Worm (Caenorhabditis elegans) whole organism, L3 larva: ENCODE results near the gene nsy-7.

Experiments
- R02D3.7 ChIP-seq: fragments of 150-350 bp; optimal IDR thresholded peaks from 2 replicates; lab custom pipeline; 2014; ENCODE audit warnings: missing biosample characterization, missing genetic modification characterization
- ZK546.5 ChIP-seq: sonication (generic microtip); optimal IDR thresholded peaks from 2 replicates; lab custom pipeline; 2017; ENCODE audit warnings: missing biosample characterization, missing genetic modification characterization
- aly-2 ChIP-seq: fragments of 150-350 bp; optimal IDR thresholded peaks from 2 replicates; lab custom pipeline; 2014; ENCODE audit warnings: missing biosample characterization, missing genetic modification characterization
- ama-1 ChIP-seq: fragments of 150-350 bp; optimal IDR thresholded peaks from 2 replicates; lab custom pipeline; 2018
- ceh-16 ChIP-seq: sonication (generic microtip); optimal IDR thresholded peaks from 2 replicates; lab custom pipeline; 2017; ENCODE audit warnings: missing biosample characterization, missing genetic modification characterization
- ceh-28 ChIP-seq: fragments of 150-350 bp; optimal IDR thresholded peaks from 2 replicates; lab custom pipeline; 2014; ENCODE audit warnings: missing biosample characterization, missing genetic modification reagents, missing genetic modification characterization
- ceh-82 ChIP-seq: fragments of 150-350 bp; optimal IDR thresholded peaks from 2 replicates; lab custom pipeline; 2014; ENCODE audit warnings: missing biosample characterization, missing genetic modification characterization
- daf-12 ChIP-seq: fragments of 150-350 bp; optimal IDR thresholded peaks from 2 replicates; lab custom pipeline; 2014; ENCODE audit warnings: missing biosample characterization, missing genetic modification reagents, missing genetic modification characterization
- egl-27 ChIP-seq: sonication (generic microtip); optimal IDR thresholded peaks from 4 replicates; lab custom pipeline; 2017; ENCODE audit warnings: missing biosample characterization, missing genetic modification reagents, missing genetic modification characterization
- egl-5 ChIP-seq: fragments of 150-350 bp; optimal IDR thresholded peaks from 2 replicates; lab custom pipeline; 2017; ENCODE audit warnings: missing biosample characterization, missing genetic modification reagents, missing genetic modification characterization, inconsistent platforms
- elt-1 ChIP-seq: fragments of 150-350 bp; optimal IDR thresholded peaks from 2 replicates; lab custom pipeline; 2014; ENCODE audit warnings: missing biosample characterization, missing genetic modification characterization
- elt-2 ChIP-seq: sonication (generic microtip); optimal IDR thresholded peaks from 2 replicates; lab custom pipeline; 2016; ENCODE audit warnings: missing genetic modification reagents, mild to moderate bottlenecking, missing genetic modification characterization, missing compliant biosample characterization
- eor-1 ChIP-seq, 2 experiments: fragments of 150-350 bp; optimal IDR thresholded peaks; 2 replicates each; lab custom pipeline; 2014 to 2018; ENCODE audit warnings: missing biosample characterization in 2 of 2, missing genetic modification characterization in 2 of 2
- fkh-10 ChIP-seq: sonication (generic microtip); optimal IDR thresholded peaks from 2 replicates; lab custom pipeline; 2017; ENCODE audit warnings: missing biosample characterization, missing genetic modification reagents, missing genetic modification characterization
- fkh-2 ChIP-seq: fragments of 150-350 bp; optimal IDR thresholded peaks from 2 replicates; lab custom pipeline; 2014; ENCODE audit warnings: missing biosample characterization, missing genetic modification reagents, missing genetic modification characterization
- hmg-11 ChIP-seq: sonication (generic microtip); optimal IDR thresholded peaks from 2 replicates; lab custom pipeline; 2016; ENCODE audit warnings: missing genetic modification characterization, missing compliant biosample characterization
- jun-1 ChIP-seq: fragments of 150-350 bp; optimal IDR thresholded peaks from 2 replicates; lab custom pipeline; 2014; ENCODE audit warnings: missing biosample characterization, missing genetic modification reagents, missing genetic modification characterization
- lin-15B ChIP-seq: fragments of 150-350 bp; optimal IDR thresholded peaks from 2 replicates; lab custom pipeline; 2014; ENCODE audit warnings: missing biosample characterization, missing genetic modification characterization
- lin-39 ChIP-seq: fragments of 150-350 bp; optimal IDR thresholded peaks from 2 replicates; lab custom pipeline; 2018; ENCODE audit warnings: missing biosample characterization, missing genetic modification reagents, missing genetic modification characterization
- lsy-12 ChIP-seq: sonication (generic microtip); optimal IDR thresholded peaks from 2 replicates; lab custom pipeline; 2016; ENCODE audit warnings: mild to moderate bottlenecking, missing genetic modification characterization, missing compliant biosample characterization
- nfya-1 ChIP-seq: sonication (generic microtip); optimal IDR thresholded peaks from 2 replicates; lab custom pipeline; 2017; ENCODE audit warnings: missing genetic modification characterization, mild to moderate bottlenecking, missing compliant biosample characterization, antibody characterized with exemption, moderate library complexity; ENCODE audit not compliant: insufficient read depth
- nhr-11 ChIP-seq: fragments of 150-350 bp; optimal IDR thresholded peaks from 2 replicates; lab custom pipeline; 2014; ENCODE audit warnings: missing biosample characterization, missing genetic modification characterization
- nhr-12 ChIP-seq: fragments of 150-350 bp; optimal IDR thresholded peaks from 2 replicates; lab custom pipeline; 2014; ENCODE audit warnings: missing biosample characterization, missing genetic modification characterization
- nhr-23 ChIP-seq: fragments of 150-350 bp; optimal IDR thresholded peaks from 2 replicates; lab custom pipeline; 2014; ENCODE audit warnings: missing biosample characterization, missing genetic modification reagents, missing genetic modification characterization
- nhr-25 ChIP-seq: sonication (generic microtip); optimal IDR thresholded peaks from 2 replicates; lab custom pipeline; 2017; ENCODE audit warnings: missing biosample characterization, missing genetic modification characterization
- nhr-28 ChIP-seq: fragments of 150-350 bp; optimal IDR thresholded peaks from 2 replicates; lab custom pipeline; 2014; ENCODE audit warnings: missing biosample characterization, missing genetic modification characterization
- nhr-43 ChIP-seq: sonication (generic microtip); optimal IDR thresholded peaks from 2 replicates; lab custom pipeline; 2016; ENCODE audit warnings: mild to moderate bottlenecking, missing genetic modification characterization, missing compliant biosample characterization; ENCODE audit not compliant: poor library complexity, severe bottlenecking
- nhr-67 ChIP-seq: fragments of 150-350 bp; optimal IDR thresholded peaks from 2 replicates; lab custom pipeline; 2014; ENCODE audit warnings: missing biosample characterization, missing genetic modification characterization
- nhr-77 ChIP-seq: fragments of 150-350 bp; optimal IDR thresholded peaks from 2 replicates; lab custom pipeline; 2014; ENCODE audit warnings: missing biosample characterization, missing genetic modification characterization
- pha-4 ChIP-seq: fragments of 150-350 bp; optimal IDR thresholded peaks from 2 replicates; lab custom pipeline; 2014; ENCODE audit warnings: missing biosample characterization, missing genetic modification reagents, missing genetic modification characterization
- pqm-1 ChIP-seq: fragments of 150-350 bp; optimal IDR thresholded peaks from 2 replicates; lab custom pipeline; 2017; ENCODE audit warnings: missing biosample characterization, missing genetic modification characterization, inconsistent platforms
- sea-2 ChIP-seq: fragments of 150-350 bp; sonication (generic microtip); optimal IDR thresholded peaks from 4 replicates; lab custom pipeline; 2014; ENCODE audit warnings: missing biosample characterization, missing genetic modification reagents, missing genetic modification characterization
- skn-1 ChIP-seq: fragments of 150-350 bp; optimal IDR thresholded peaks from 2 replicates; lab custom pipeline; 2014; ENCODE audit warnings: missing biosample characterization, missing genetic modification characterization
- snpc-4 ChIP-seq: fragments of 150-350 bp; optimal IDR thresholded peaks from 2 replicates; lab custom pipeline; 2014; ENCODE audit warnings: missing biosample characterization, missing genetic modification characterization
- unc-39 ChIP-seq: sonication (generic microtip); optimal IDR thresholded peaks from 4 replicates; lab custom pipeline; 2017; ENCODE audit warnings: missing biosample characterization, missing genetic modification characterization
- unc-62 ChIP-seq: fragments of 150-350 bp; sonication (generic microtip); optimal IDR thresholded peaks from 4 replicates; lab custom pipeline; 2014; ENCODE audit warnings: missing biosample characterization, missing genetic modification reagents, missing genetic modification characterization
- zag-1 ChIP-seq: fragments of 150-350 bp; optimal IDR thresholded peaks from 2 replicates; lab custom pipeline; 2014; ENCODE audit warnings: missing biosample characterization, missing genetic modification characterization
- ztf-11 ChIP-seq: fragments of 150-350 bp; optimal IDR thresholded peaks from 2 replicates; lab custom pipeline; 2014; ENCODE audit warnings: missing biosample characterization, missing genetic modification characterization
- ztf-4 ChIP-seq: fragments of 150-350 bp; optimal IDR thresholded peaks from 2 replicates; lab custom pipeline; 2014; ENCODE audit warnings: missing biosample characterization, missing genetic modification characterization

Gene nsy-7

DNA sequence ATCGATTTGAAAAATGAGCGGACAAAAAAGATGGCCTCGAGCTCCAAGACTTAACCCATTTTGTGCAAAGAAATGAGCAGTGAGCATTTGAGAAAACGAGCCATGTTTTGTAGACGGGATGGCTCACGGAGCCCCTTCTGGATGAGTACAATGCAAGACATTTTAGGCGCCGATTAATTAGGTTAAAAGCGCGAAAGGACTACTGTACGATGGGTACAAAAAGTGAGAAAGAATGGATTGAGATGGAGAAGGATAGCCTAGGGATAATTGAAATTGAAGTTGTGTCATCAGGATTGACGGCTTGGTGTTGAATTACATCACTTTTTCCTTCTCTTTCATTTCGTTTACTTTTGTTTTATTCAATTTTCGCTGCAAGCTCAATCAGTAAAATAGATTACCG is 5.7 kb downstream of the nsy-7 start:
- TF ChIP-seq fkh-2 (no peak), ZK546.5 (tag; lab: Kevin White, UChicago) (no peak), pqm-1 (no peak), aly-2 (tag; lab: Kevin White, UChicago) (no peak), ztf-4 (tag; lab: Kevin White, UChicago) (no peak), sea-2 (no peak), ama-1 (no peak), nhr-43 (no peak), egl-5 (no peak), daf-12 (tag; lab: Kevin White, UChicago) (no peak), nhr-12 (tag; lab: Kevin White, UChicago) (no peak), hmg-11 (no peak), elt-1 (no peak), ceh-82 (tag; lab: Kevin White, UChicago) (no peak), nhr-25 (tag; lab: Kevin White, UChicago) (no peak), elt-2 (tag; lab: Kevin White, UChicago) (no peak), nhr-23 (tag; lab: Kevin White, UChicago) (no peak), nfya-1 (tag; lab: Kevin White, UChicago) (no peak)

DNA sequence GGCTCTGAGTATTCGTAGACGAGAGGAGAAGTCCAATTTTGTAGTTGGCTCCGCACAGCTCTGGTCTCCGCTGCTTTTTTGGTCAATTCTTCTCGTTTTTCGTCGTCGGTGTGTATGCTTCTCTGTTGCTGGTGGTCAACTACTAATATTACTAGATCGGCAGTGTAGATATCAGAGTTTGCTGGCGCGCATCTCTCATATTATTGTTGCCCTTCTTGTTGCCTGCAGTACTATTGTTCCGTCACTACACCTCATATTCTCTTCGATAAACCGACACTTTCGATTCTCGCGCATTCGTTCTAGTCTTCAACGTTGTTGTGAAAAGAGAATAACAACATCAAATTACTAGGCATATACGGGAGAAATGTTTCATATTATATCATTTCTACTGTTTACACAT is 6.3 kb downstream of the nsy-7 start:
- no peak for TF ChIP-seq pha-4 (tag; lab: Kevin White, UChicago)
- TF ChIP-seq nhr-11 (tag; lab: Kevin White, UChicago), result no peak
- no peak for TF ChIP-seq ceh-16 (tag; lab: Kevin White, UChicago)
- TF ChIP-seq ceh-82 (tag; lab: Kevin White, UChicago), result no peak
- TF ChIP-seq nhr-43, result no peak
- TF ChIP-seq skn-1 (tag; lab: Kevin White, UChicago), result no peak
- no peak for TF ChIP-seq unc-62 (GFP tag; lab: Kevin White, UChicago)
- TF ChIP-seq egl-5, result no peak
- TF ChIP-seq lin-15B, result no peak
- TF ChIP-seq elt-1, result no peak
- TF ChIP-seq elt-2 (tag; lab: Kevin White, UChicago), result no peak
- no peak for TF ChIP-seq pqm-1
- no peak for TF ChIP-seq zag-1 (tag; lab: Kevin White, UChicago)
- no peak for TF ChIP-seq daf-12 (tag; lab: Kevin White, UChicago)
- no peak for TF ChIP-seq eor-1 (tag; optimal IDR thresholded peaks at IDR 0.05; lab: Kevin White, UChicago)

DNA sequence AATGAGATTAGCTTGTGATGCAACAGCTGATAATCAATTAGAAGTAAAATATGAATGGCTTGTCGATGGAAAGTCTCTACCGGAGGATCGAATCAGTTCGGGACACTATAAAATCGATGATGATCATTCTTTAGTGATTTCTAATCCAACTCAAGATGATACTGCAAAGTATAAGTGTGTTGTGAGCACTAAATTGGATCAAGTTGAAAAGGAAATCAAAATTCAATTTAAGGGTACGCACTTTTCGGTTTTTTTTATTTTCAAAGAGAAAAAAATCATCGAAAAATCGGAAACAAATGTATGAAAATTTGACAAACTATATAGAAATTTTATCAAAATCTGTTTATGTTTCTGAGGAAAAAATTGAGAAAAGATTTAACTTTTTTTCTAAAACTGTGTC is 9.9 kb downstream of the nsy-7 start:
- TF ChIP-seq fkh-10, result peak; percentile 40
- TF ChIP-seq ztf-11 (tag; lab: Kevin White, UChicago), result no peak
- TF ChIP-seq, all 47 proteins: peak for 1

DNA sequence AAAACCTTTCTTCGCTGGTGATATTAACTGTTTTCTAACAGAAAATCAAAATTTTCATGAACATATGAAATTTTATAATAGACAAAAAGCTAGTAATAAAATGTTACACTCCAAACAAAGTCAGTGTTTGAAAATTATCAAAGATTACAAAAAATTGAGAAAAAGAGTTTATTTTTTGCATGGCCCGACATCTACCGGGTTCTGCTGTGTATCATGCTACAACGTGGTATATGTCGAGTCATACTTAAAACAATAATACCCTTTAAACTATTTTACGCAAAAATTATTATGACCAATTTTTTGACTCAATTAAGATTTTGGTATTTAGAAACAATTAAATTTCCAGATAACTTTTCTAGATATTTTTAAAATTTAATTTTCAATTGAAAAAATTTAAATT is 10.9 kb downstream of the nsy-7 start:
- TF ChIP-seq snpc-4 (tag; lab: Kevin White, UChicago) (peak; percentile 9), ztf-11 (tag; lab: Kevin White, UChicago) (no peak)

DNA sequence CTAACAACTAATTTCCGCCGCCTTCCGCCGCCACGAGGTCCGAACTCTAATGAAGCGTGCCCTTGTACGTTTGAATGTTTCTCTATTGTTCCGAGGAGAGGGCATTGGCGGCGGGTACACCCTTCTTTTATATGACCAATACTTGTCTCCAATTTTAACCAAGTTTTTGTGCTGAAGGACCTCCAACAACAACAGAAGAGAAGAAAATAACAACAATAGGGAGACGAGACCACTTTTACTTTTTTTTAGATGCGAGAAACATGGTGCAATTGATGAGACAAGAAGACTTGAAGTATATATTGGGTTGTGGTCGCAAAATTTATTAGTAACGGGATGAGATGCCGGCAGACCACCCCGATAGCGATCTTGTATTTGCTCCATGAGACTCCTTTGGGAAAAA is 15.5 kb downstream of the nsy-7 start:
- TF ChIP-seq unc-39 (tag; lab: Kevin White, UChicago) (no peak), nhr-43 (no peak), hmg-11 (no peak)

DNA sequence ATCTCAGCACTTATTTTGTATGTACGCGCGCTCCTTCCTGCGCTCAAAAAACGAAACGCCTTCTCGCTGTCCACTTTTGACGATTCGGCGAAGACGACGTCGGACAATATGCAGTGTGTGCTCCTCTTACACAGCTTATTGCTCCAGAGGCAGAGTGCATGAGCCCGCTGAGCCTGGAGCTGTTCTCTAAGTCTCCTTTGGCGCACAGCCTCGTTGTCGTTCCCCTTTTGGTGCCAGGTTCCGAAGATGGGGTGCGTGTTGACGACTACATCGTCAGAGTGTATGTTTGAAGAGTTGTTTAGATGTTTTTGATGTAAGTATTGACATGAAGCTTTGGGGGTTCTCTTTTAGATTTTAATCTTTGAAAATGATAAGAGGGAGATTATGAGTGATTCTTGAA is 16.2 kb downstream of the nsy-7 start:
- TF ChIP-seq ceh-16 (tag; lab: Kevin White, UChicago), result no peak
- TF ChIP-seq lin-39, result peak; percentile 79
- TF ChIP-seq unc-62 (GFP tag; lab: Kevin White, UChicago), result peak; percentile 27
- peak; percentile 46 for TF ChIP-seq elt-1
- TF ChIP-seq nfya-1 (tag; lab: Kevin White, UChicago), result peak; percentile 19
- no peak for TF ChIP-seq egl-27 (tag; lab: Kevin White, UChicago)
- TF ChIP-seq snpc-4 (tag; lab: Kevin White, UChicago), result no peak
- no peak for TF ChIP-seq ama-1
- TF ChIP-seq, all 47 proteins: peak for 4

DNA sequence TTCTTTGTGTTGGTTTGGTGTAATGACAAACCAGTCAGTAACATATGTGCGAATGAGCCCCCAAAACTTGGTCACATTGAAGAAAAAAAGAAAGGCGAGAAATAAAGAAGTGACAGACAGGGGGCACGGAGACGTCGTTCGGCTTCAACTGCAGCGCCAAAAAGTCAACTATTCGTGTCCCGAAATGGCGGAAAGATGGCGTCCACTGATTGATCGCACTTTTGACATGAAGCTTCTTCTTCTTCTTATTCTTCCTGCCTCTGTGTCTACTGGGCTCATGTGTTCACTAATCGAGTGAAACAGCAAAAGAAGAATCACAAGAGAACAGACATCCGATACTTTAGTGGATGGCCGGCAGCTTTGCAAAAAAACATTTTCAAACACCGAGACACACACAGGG is 17.3 kb downstream of the nsy-7 start:
- TF ChIP-seq ztf-11 (tag; lab: Kevin White, UChicago) (no peak), elt-1 (peak; percentile 91), R02D3.7 (no peak), nhr-77 (tag; lab: Kevin White, UChicago) (no peak), unc-62 (GFP tag; lab: Kevin White, UChicago) (peak; percentile 82), unc-39 (tag; lab: Kevin White, UChicago) (no peak), ama-1 (no peak), ceh-28 (no peak), nhr-23 (tag; lab: Kevin White, UChicago) (no peak), lsy-12 (tag; lab: Kevin White, UChicago) (no peak), lin-15B (no peak), skn-1 (tag; lab: Kevin White, UChicago) (no peak), egl-5 (no peak), nhr-28 (tag; lab: Kevin White, UChicago) (no peak), jun-1 (tag; lab: Kevin White, UChicago) (no peak), nfya-1 (tag; lab: Kevin White, UChicago) (peak; percentile 47), lin-39 (peak; percentile 84), nhr-67 (tag; lab: Kevin White, UChicago) (no peak), hmg-11 (peak; percentile 6)
